Fruit fly (Drosophila melanogaster): ENCODE results near the gene CG6738.

The CG6738 gene

DNA sequence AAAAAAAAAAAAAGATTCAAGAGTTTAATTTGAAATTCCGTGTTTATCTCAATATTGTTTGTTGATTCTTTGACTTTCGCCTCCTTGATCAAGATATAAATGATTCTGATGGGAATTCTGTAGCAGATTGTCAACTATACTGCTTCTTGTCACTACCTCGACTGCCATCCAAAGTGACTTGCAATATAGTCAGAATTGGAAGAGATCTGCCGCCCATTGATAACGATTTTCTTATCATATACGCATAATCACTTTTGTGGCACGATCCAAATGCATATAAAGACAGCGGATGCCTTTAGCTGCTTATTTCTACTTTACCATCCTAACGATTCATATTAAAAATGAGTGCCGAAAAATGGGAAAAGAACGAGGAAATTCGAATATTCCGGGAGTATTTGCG is at the start of gene CG6738:
TSS of gene CG6738 (plus strand) at position 301 of the 400 bp plus-strand sequence.
- TF ChIP-seq CG17801 (GFP tag; optimal IDR thresholded peaks at IDR 0.05; ENCODE audit: partially characterized antibody) = no peak

DNA sequence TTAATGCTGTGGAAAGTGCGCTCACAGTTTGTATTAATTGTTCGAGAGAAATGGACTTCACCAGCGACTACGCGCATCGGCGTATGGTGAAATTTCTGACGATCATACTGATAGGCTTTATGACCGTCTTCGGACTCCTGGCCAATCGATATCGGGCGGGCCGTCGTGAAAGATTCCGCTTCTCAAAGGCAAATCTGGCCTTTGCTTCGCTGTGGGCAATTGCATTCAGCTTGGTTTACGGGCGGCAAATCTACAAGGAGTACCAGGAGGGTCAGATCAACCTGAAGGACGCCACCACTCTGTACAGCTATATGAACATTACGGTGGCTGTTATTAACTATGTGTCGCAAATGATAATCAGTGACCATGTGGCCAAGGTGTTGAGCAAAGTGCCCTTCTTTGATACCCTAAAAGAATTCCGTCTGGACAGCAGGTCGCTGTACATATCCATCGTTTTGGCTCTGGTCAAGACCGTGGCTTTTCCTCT is 47.7 kb upstream of the CG6738 start, which contains the start of gene Gr94a:
TSS of gene Gr94a (plus strand) at position 51 of the 487 bp plus-strand sequence.
- TF ChIP-seq CG17801 (GFP tag; optimal IDR thresholded peaks at IDR 0.05; ENCODE audit: partially characterized antibody) = no peak

- TF ChIP-seq CG17801 (GFP tag; optimal IDR thresholded peaks at IDR 0.05; ENCODE audit: partially characterized antibody) = no peak
These were observed 46.1 kb upstream of the CG6738 start for dm6 chr3R:23053135-23053730.

dm6 chr3R:23053936-23054335 is 45.4 kb upstream of the CG6738 start, which contains the start of gene p53:
TSS of gene p53 (minus strand) at chr3R:23054082.
- TF ChIP-seq CG17801 (GFP tag; optimal IDR thresholded peaks at IDR 0.05; ENCODE audit: partially characterized antibody) = no peak

DNA sequence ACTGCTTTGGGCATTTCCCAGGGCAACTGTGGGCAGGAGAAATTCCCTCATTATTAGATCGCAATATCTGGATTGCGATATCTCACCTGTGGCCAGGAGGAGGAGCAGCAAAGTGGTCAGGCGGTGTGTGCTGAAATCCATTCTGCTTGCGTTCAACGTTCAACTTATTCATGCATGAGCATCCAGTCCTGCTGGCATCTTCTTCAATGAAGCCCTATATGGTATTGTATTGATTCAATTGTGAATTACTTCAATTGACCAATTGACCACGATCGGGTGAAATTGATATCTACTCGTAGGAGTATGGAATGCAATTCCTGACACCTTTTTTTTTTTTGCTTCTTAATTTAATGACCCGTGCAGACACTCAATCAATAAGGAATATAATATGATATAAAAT is 43.2 kb upstream of the CG6738 start:
- TF ChIP-seq CG17801 (GFP tag; optimal IDR thresholded peaks at IDR 0.05; ENCODE audit: partially characterized antibody) = no peak

dm6 chr3R:23056753-23057152 is 42.6 kb upstream of the CG6738 start:
- no peak for TF ChIP-seq CG17801 (GFP tag; optimal IDR thresholded peaks at IDR 0.05; ENCODE audit: partially characterized antibody)

- TF ChIP-seq CG17801 (GFP tag; optimal IDR thresholded peaks at IDR 0.05; ENCODE audit: partially characterized antibody) = no peak
These were observed 41.9 kb upstream of the CG6738 start for dm6 chr3R:23057390-23057789.

DNA sequence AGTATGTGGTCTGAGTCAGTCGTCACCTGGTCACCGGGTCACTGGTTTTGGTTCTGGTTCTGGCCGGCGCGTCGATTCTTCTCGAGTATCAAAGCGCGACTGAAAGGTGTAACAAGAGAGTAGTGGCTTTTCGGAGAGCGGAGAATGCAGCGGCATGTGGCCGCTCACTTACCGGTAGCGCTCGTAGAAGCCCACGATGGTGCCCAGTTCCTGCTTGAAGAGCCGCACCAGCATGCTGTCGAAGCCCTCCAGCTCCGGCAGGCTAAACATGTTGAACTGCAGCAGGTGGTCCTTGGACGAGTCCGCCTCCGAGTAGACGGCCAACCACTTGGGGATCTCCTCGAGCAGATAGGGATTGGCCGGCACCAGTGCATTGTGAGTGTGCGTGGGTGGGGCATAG is 40.5 kb upstream of the CG6738 start, which contains the start of gene Ctns:
TSS of gene Ctns (minus strand) at position 101 of the 400 bp plus-strand sequence.
- TF ChIP-seq CG17801 (GFP tag; optimal IDR thresholded peaks at IDR 0.05; ENCODE audit: partially characterized antibody) = no peak

DNA sequence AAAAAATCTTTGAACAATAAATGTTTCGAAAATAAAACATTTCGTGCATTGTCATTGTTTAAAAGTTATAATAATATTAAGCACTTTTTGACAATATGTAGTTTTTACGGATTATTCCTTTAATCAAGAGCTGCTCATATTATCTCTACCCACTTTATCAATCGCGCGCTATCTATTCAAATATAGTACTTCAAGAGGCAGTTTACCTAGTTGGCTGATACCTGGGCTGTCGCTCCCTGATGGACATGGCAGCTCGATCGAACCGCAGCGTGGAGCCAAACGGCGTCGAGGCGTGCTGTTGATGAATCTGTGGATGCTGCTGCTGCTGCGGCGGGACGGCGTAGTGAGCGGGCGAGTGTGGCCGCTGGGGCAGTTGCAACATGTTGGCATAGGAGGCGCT is 39.2 kb upstream of the CG6738 start:
- no peak for TF ChIP-seq CG17801 (GFP tag; optimal IDR thresholded peaks at IDR 0.05; ENCODE audit: partially characterized antibody)

DNA sequence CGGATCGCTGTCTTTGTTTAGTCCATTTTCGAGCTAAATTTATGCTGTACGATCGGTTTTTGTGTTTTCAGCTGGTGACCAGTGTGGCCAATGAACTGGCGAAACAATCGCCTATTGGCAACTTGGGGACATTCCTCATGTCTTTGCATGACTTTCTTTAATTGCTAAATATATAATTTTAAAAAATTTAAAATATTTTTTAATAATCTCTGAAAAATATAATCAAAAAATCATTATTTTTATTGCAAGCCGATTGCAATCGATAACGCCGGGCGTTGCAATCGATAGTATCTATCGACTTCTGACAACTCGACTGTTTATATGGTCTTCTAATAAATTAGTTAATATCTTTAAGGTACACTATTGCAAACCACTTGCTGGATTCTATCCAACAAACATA is 38.1 kb upstream of the CG6738 start, which contains the start of the genes sav and Ublcp1:
TSS of gene sav (minus strand) at position 96 of the 400 bp plus-strand sequence.
TSS of gene Ublcp1 (plus strand) at position 285 of the 400 bp plus-strand sequence.
- TF ChIP-seq CG17801 (GFP tag; optimal IDR thresholded peaks at IDR 0.05; ENCODE audit: partially characterized antibody) = peak; percentile 50

dm6 chr3R:23067209-23067826 is 32.0 kb upstream of the CG6738 start, which contains the start of gene CG17111:
TSS of gene CG17111 (minus strand) at chr3R:23067259.
- no peak for TF ChIP-seq CG17801 (GFP tag; optimal IDR thresholded peaks at IDR 0.05; ENCODE audit: partially characterized antibody)

DNA sequence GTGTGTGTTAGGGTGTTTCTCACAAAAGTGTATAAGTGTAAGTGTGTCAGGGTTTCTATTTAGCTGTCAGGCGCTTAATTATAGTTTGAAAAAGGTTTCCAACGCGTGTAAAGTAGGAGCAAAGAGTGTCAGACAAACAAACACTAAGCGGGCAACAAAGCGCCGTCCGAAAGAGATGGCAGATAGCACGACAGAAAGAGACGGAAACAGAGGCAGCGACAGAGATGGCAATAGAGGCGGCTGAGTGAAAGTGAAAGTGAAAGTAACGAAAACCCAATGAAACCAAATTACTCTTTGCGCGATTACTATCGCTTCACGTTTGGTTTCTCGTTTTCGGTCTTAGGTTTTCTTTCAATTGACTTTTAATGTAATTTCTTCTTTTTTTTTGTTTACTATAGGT is 24.9 kb upstream of the CG6738 start:
- no peak for TF ChIP-seq CG17801 (GFP tag; optimal IDR thresholded peaks at IDR 0.05; ENCODE audit: partially characterized antibody)

DNA sequence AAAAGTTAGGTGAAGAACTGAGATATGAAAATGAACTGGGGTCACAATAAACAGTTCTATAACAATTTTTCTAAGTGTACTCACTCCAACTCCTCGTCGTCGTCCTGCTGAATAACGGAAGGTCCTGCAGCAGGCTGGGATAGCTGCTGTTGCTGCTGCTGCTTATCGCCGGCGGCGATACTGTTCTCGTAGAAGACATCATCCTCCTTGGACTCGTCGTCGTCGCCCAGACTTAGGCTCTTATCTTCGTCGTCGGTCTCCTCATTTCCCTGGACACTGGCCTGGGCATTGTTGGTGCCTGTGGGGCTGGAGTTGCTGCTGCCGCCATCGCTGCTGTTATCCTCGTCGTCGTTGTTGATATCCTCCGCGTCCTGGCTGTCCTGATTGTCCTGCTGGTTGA is 18.1 kb upstream of the CG6738 start:
- TF ChIP-seq CG17801 (GFP tag; optimal IDR thresholded peaks at IDR 0.05; ENCODE audit: partially characterized antibody) = no peak

DNA sequence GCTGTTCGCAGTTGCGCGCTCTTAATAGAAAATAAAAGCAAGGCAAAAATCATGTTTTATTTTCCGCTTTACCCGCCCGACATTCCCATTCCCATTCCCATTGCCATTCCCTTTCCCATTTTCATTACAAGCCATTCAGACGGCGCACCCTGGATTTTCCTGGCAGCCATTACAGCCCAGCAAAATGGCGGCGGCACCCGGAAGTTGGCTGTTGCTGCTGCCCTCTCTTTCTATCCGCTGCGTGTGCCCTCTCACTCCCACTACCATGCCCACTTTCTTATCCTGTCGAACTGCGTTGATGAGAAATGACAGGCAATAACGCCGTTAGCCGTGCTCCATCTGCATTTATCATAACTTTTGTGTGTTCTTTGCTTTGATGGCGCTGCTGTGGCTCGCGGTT is 11.1 kb upstream of the CG6738 start:
- no peak for TF ChIP-seq CG17801 (GFP tag; optimal IDR thresholded peaks at IDR 0.05; ENCODE audit: partially characterized antibody)

DNA sequence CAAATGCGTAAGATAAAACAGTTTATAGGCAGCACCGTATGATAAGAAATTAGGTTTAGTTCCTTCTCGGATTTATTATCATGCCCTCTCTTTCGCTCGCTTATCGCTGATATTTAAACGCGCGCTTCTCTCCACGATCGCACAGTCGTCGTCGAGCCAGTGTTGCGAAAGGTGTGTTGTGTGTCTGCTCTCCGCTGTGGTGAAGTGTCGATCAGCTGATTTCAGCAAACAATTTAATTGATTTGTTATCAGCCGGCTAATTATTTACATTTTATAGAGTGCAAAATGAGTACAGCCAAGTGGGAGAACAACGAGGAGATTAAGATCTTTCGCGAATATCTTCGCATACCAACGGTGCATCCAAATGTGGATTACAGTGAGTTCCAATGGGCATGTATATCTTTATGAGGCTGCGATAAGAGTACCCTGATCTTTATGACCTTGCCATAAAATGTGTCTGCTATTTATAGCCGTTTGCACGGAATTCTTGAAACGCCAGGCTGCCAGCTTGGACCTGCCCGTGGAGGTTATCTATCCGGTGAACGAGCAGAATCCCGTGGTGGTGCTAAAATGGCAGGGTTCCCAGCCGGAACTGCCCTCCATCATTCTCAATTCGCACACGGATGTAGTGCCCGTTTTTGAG is 7.6 kb upstream of the CG6738 start, which contains the start of the genes CG17110 and CG6726:
TSS of gene CG17110 (plus strand) at position 139 of the 643 bp plus-strand sequence.
TSS of gene CG6726 (plus strand) at position 139 of the 643 bp plus-strand sequence.
- peak; percentile 46 for TF ChIP-seq CG17801 (GFP tag; optimal IDR thresholded peaks at IDR 0.05; ENCODE audit: partially characterized antibody)

Data from ovary, adult (tissue).